Worm (Caenorhabditis elegans) whole organism, late embryonic: Measurements from ENCODE around the gene Y64G10A.7.
A peak's percentile ranks its signal among the peaks of the same experiment; 100 is the strongest.

Experiments used
- C38D4.7 ChIP-seq: fragments of 200-800 bp; sonication (Bioruptor generic); optimal IDR thresholded peaks from 2 replicates; lab custom pipeline; 2018; ENCODE audit warnings: mild to moderate bottlenecking, missing genetic modification characterization, moderate library complexity, missing compliant biosample characterization
- K02D7.2 ChIP-seq: sonication (generic microtip); optimal IDR thresholded peaks from 2 replicates; lab custom pipeline; 2017; ENCODE audit warnings: mild to moderate bottlenecking, missing genetic modification characterization, missing compliant biosample characterization
- K09A11.1 ChIP-seq: sonication (generic microtip); optimal IDR thresholded peaks from 2 replicates; lab custom pipeline; 2017; ENCODE audit warnings: antibody characterized with exemption, mild to moderate bottlenecking, missing genetic modification characterization, missing compliant biosample characterization; ENCODE audit not compliant: insufficient read depth
- T23F11.4 ChIP-seq: fragments of 200-800 bp; sonication (Bioruptor generic); optimal IDR thresholded peaks from 2 replicates; lab custom pipeline; 2018; ENCODE audit warnings: mild to moderate bottlenecking, missing genetic modification characterization, missing compliant biosample characterization
- Y22D7AL.16 ChIP-seq: sonication (generic microtip); optimal IDR thresholded peaks from 2 replicates; lab custom pipeline; 2016; ENCODE audit warnings: missing genetic modification characterization, missing compliant biosample characterization
- ama-1 ChIP-seq: fragments of 150-350 bp; optimal IDR thresholded peaks from 2 replicates; lab custom pipeline; 2014
- ceh-19 ChIP-seq: fragments of 200-800 bp; sonication (Bioruptor generic); optimal IDR thresholded peaks from 2 replicates; lab custom pipeline; 2018; ENCODE audit warnings: mild to moderate bottlenecking, missing genetic modification characterization, missing compliant biosample characterization
- ceh-2 ChIP-seq: sonication (generic microtip); optimal IDR thresholded peaks from 2 replicates; lab custom pipeline; 2016; ENCODE audit warnings: missing genotype, missing genetic modification characterization, missing compliant biosample characterization
- ceh-22 ChIP-seq: sonication (generic microtip); optimal IDR thresholded peaks from 2 replicates; lab custom pipeline; 2017; ENCODE audit warnings: missing biosample characterization, missing genetic modification characterization
- ceh-30 ChIP-seq: fragments of 150-350 bp; optimal IDR thresholded peaks from 2 replicates; lab custom pipeline; 2014; ENCODE audit warnings: missing biosample characterization, missing genetic modification characterization
- ceh-31 ChIP-seq: sonication (generic microtip); optimal IDR thresholded peaks from 2 replicates; lab custom pipeline; 2016; ENCODE audit warnings: missing genetic modification characterization, missing compliant biosample characterization
- ceh-48 ChIP-seq: sonication (generic microtip); optimal IDR thresholded peaks from 2 replicates; lab custom pipeline; 2016; ENCODE audit warnings: missing genetic modification characterization, inconsistent platforms, missing compliant biosample characterization
- ceh-6 ChIP-seq: fragments of 200-800 bp; sonication (Bioruptor generic); optimal IDR thresholded peaks from 2 replicates; lab custom pipeline; 2018; ENCODE audit warnings: mild to moderate bottlenecking, missing genetic modification characterization, missing compliant biosample characterization
- che-1 ChIP-seq: sonication (generic microtip); optimal IDR thresholded peaks from 2 replicates; lab custom pipeline; 2016; ENCODE audit warnings: mild to moderate bottlenecking, missing genetic modification characterization, missing compliant biosample characterization
- dmd-4 ChIP-seq: sonication (generic microtip); optimal IDR thresholded peaks from 2 replicates; lab custom pipeline; 2016; ENCODE audit warnings: borderline replicate concordance, missing genetic modification characterization, missing compliant biosample characterization
- elt-2 ChIP-seq: sonication (generic microtip); optimal IDR thresholded peaks from 2 replicates; lab custom pipeline; 2016; ENCODE audit warnings: missing genetic modification reagents, missing genetic modification characterization, missing compliant biosample characterization
- elt-4 ChIP-seq: sonication (generic microtip); optimal IDR thresholded peaks from 2 replicates; lab custom pipeline; 2016; ENCODE audit warnings: missing genetic modification characterization, missing compliant biosample characterization
- ets-4 ChIP-seq: sonication (generic microtip); optimal IDR thresholded peaks from 2 replicates; lab custom pipeline; 2016; ENCODE audit warnings: missing genetic modification characterization, missing compliant biosample characterization
- eyg-1 ChIP-seq: sonication (generic microtip); optimal IDR thresholded peaks from 2 replicates; lab custom pipeline; 2016; ENCODE audit warnings: missing genotype, missing genetic modification characterization, missing compliant biosample characterization
- fax-1 ChIP-seq: sonication (generic microtip); optimal IDR thresholded peaks from 2 replicates; lab custom pipeline; 2016; ENCODE audit warnings: missing genotype, missing genetic modification characterization, missing compliant biosample characterization
- hlh-30 ChIP-seq: sonication (generic microtip); optimal IDR thresholded peaks from 2 replicates; lab custom pipeline; 2017; ENCODE audit warnings: antibody characterized with exemption, missing genetic modification characterization, missing compliant biosample characterization; ENCODE audit not compliant: insufficient read depth
- hlh-6 ChIP-seq: sonication (generic microtip); optimal IDR thresholded peaks from 2 replicates; lab custom pipeline; 2016; ENCODE audit warnings: missing genotype, missing genetic modification characterization, missing compliant biosample characterization
- hlh-8 ChIP-seq: sonication (generic microtip); optimal IDR thresholded peaks from 2 replicates; lab custom pipeline; 2016; ENCODE audit warnings: missing genotype, missing genetic modification characterization, missing compliant biosample characterization
- mec-3 ChIP-seq: sonication (generic microtip); optimal IDR thresholded peaks from 2 replicates; lab custom pipeline; 2016; ENCODE audit warnings: borderline replicate concordance, missing genetic modification characterization, missing compliant biosample characterization
- nfya-1 ChIP-seq: sonication (generic microtip); optimal IDR thresholded peaks from 2 replicates; lab custom pipeline; 2017; ENCODE audit warnings: missing genetic modification characterization, mild to moderate bottlenecking, missing compliant biosample characterization, antibody characterized with exemption, moderate library complexity
- nhr-11 ChIP-seq: fragments of 150-350 bp; optimal IDR thresholded peaks from 2 replicates; lab custom pipeline; 2014; ENCODE audit warnings: missing biosample characterization, missing genetic modification characterization
- nhr-232 ChIP-seq: sonication (generic microtip); optimal IDR thresholded peaks from 2 replicates; lab custom pipeline; 2016; ENCODE audit warnings: missing genetic modification characterization, missing compliant biosample characterization
- pag-3 ChIP-seq: sonication (generic microtip); optimal IDR thresholded peaks from 2 replicates; lab custom pipeline; 2016; ENCODE audit warnings: missing compliant biosample characterization, missing genetic modification characterization, borderline replicate concordance
- pat-9 ChIP-seq: fragments of 200-800 bp; sonication (Bioruptor generic); optimal IDR thresholded peaks from 2 replicates; lab custom pipeline; 2018; ENCODE audit warnings: mild to moderate bottlenecking, missing genetic modification characterization, moderate library complexity, missing compliant biosample characterization
- pha-4 ChIP-seq: fragments of 150-350 bp; optimal IDR thresholded peaks from 2 replicates; lab custom pipeline; 2018; ENCODE audit warnings: missing biosample characterization, missing genetic modification reagents, missing genetic modification characterization
- pros-1 ChIP-seq: fragments of 150-350 bp; optimal IDR thresholded peaks from 2 replicates; lab custom pipeline; 2014; ENCODE audit warnings: missing biosample characterization, missing genetic modification reagents, missing genetic modification characterization
- syd-9 ChIP-seq: sonication (generic microtip); optimal IDR thresholded peaks from 2 replicates; lab custom pipeline; 2016; ENCODE audit warnings: mild to moderate bottlenecking, missing genetic modification characterization, moderate library complexity, missing compliant biosample characterization
- unc-3 ChIP-seq, 2 experiments: fragments of 200-800 bp in 1 of 2; sonication (Bioruptor generic) in 1 of 2; sonication (generic microtip) in 1 of 2; conservative IDR thresholded peaks in 1 of 2; optimal IDR thresholded peaks in 1 of 2; 2 replicates each; pipeline versions ENCODE4 v1.3.6 to Lab custom; 2016 to 2022; ENCODE audit warnings: missing compliant biosample characterization in 2 of 2, missing genetic modification characterization in 2 of 2, missing genetic modification reagents in 1 of 2

Gene Y64G10A.7

ce11 chrIV:14291601-14292000 is at the start of gene Y64G10A.7:
TSS of gene Y64G10A.7 (plus strand) at chrIV:14291901.
- TF ChIP-seq ceh-22 (tag; lab: Kevin White, UChicago) (no peak), fax-1 (tag; lab: Kevin White, UChicago) (no peak), hlh-6 (tag; lab: Kevin White, UChicago) (no peak), ama-1 (lab: Kevin White, UChicago) (no peak), K09A11.1 (tag; lab: Kevin White, UChicago) (no peak), T23F11.4 (GFP tag; lab: Kevin White, UChicago) (no peak), che-1 (tag; lab: Kevin White, UChicago) (no peak), eyg-1 (tag; lab: Kevin White, UChicago) (no peak), nhr-232 (tag; lab: Kevin White, UChicago) (no peak), ets-4 (no peak), pag-3 (tag; lab: Kevin White, UChicago) (no peak), hlh-30 (tag; lab: Kevin White, UChicago) (no peak), ceh-30 (tag; lab: Kevin White, UChicago) (no peak), ceh-2 (no peak), dmd-4 (tag; lab: Kevin White, UChicago) (no peak), Y22D7AL.16 (tag; lab: Kevin White, UChicago) (no peak), ceh-48 (tag; lab: Kevin White, UChicago) (no peak), ceh-19 (no peak), C38D4.7 (GFP tag; lab: Kevin White, UChicago) (no peak), K02D7.2 (tag; lab: Kevin White, UChicago) (no peak)
- TF ChIP-seq, all 69 proteins: peak for 0

DNA sequence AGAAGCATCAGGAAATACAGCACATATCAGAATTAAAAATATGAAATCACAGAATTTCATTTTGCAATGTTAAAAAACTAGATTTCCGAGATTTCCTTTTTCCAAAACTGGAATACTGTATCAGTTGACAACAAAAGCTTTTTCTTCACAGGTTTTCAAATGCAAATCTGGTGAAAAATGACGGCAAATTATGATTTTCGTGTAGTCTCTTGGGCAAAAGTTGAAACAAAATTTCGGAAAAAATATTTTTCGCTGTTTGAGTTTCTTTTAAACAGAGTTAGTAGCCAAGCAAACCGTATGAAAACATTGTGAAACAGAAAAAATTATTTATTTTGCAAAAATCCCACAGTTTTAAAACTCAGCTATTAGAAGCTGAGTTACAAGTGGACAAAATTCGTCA is 47.3 kb upstream of the Y64G10A.7 start, which contains the start of gene Y64G10A.2:
TSS of gene Y64G10A.2 (minus strand) at position 101 of the 400 bp plus-strand sequence.
- TF ChIP-seq Y22D7AL.16 (tag; lab: Kevin White, UChicago) (no peak), ceh-6 (GFP tag; lab: Kevin White, UChicago) (no peak), syd-9 (no peak), pros-1 (tag; lab: Kevin White, UChicago) (no peak), ceh-31 (tag; lab: Kevin White, UChicago) (no peak), unc-3 (GFP tag; conservative IDR thresholded peaks at IDR 0.05; lab: Robert Waterston, UW) (no peak), unc-3 (tag; optimal IDR thresholded peaks at IDR 0.05; lab: Kevin White, UChicago) (no peak), pha-4 (tag; lab: Kevin White, UChicago) (no peak)

DNA sequence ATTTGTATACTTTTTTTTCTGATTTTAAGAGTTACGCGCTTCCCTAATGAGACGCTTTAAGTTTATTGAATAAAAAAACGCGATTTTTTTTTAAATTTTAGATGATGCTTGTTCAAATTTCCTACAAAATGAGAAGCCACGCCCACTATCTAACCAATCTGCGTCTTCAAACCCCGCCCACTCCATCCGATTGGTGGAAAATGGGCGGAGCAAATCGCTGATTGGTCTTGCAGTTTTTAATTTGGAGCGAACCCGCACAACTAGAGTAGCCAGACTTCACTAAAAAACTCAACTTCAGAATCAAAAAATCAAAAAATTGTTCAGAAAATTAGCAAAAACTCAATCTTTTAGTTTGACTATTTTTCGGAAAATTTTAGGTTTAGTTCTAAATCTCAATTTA is 42.3 kb upstream of the Y64G10A.7 start:
- TF ChIP-seq pag-3 (tag; lab: Kevin White, UChicago), result no peak
- peak; percentile 90 for TF ChIP-seq nfya-1 (tag; lab: Kevin White, UChicago)

DNA sequence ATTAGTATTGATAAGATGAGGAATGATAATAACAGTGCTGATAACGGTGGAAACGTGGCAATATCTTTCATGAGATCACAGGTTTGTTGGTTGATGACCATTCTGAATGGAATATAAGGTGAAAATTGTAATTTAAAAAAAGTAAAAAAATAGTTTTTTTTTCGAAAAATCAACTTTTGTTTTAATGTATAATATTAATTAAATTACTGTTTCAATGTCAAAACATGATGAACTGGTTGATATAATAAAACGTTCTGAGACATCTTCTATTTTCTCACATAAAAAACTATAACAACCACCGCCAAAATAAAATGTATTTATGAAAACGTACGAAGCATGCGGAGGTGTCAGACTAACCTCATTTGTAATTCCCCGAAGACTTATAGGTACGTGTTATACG is 41.6 kb upstream of the Y64G10A.7 start, which contains the start of gene srab-24:
TSS of gene srab-24 (minus strand) at position 101 of the 400 bp plus-strand sequence.
- TF ChIP-seq pat-9 (tag; lab: Kevin White, UChicago), result no peak
- TF ChIP-seq elt-2, result peak; percentile 36

ce11 chrIV:14255605-14256004 is 36.1 kb upstream of the Y64G10A.7 start:
- TF ChIP-seq nhr-11 (tag; lab: Kevin White, UChicago), result no peak
- no peak for TF ChIP-seq mec-3 (tag; lab: Kevin White, UChicago)
- no peak for TF ChIP-seq nfya-1 (tag; lab: Kevin White, UChicago)
- no peak for TF ChIP-seq elt-4
- no peak for TF ChIP-seq hlh-8
- no peak for TF ChIP-seq C38D4.7 (GFP tag; lab: Kevin White, UChicago)
